Worm (Caenorhabditis elegans): ENCODE measurements around the gene idpp-6.

The idpp-6 gene

ce11 chrX:6738535-6738934 is 44.4 kb upstream of the idpp-6 start:
- TF ChIP-seq unc-120 (tag; optimal IDR thresholded peaks at IDR 0.05; ENCODE audit: poor library complexity, severe bottlenecking) (no peak), lsy-2 (tag; optimal IDR thresholded peaks at IDR 0.05) (no peak), drap-1 (GFP tag; optimal IDR thresholded peaks at IDR 0.05) (no peak), unc-62 (GFP tag; optimal IDR thresholded peaks at IDR 0.05) (no peak), flh-1 (GFP tag; optimal IDR thresholded peaks at IDR 0.05) (no peak), pha-4 (tag; optimal IDR thresholded peaks at IDR 0.05) (no peak), ceh-83 (GFP tag; optimal IDR thresholded peaks at IDR 0.05) (no peak), mab-5 (tag; optimal IDR thresholded peaks at IDR 0.05) (no peak), tbx-8 (GFP tag; optimal IDR thresholded peaks at IDR 0.05) (no peak), unc-39 (tag; optimal IDR thresholded peaks at IDR 0.05) (no peak), mls-2 (tag; optimal IDR thresholded peaks at IDR 0.05) (no peak), nhr-237 (tag; optimal IDR thresholded peaks at IDR 0.05) (no peak), nhr-76 (tag; optimal IDR thresholded peaks at IDR 0.05) (no peak), snpc-4 (tag; optimal IDR thresholded peaks at IDR 0.05) (no peak), cnd-1 (tag; optimal IDR thresholded peaks at IDR 0.05) (no peak), elt-3 (tag; optimal IDR thresholded peaks at IDR 0.05) (no peak), ces-1 (GFP tag; optimal IDR thresholded peaks at IDR 0.05) (no peak)

DNA sequence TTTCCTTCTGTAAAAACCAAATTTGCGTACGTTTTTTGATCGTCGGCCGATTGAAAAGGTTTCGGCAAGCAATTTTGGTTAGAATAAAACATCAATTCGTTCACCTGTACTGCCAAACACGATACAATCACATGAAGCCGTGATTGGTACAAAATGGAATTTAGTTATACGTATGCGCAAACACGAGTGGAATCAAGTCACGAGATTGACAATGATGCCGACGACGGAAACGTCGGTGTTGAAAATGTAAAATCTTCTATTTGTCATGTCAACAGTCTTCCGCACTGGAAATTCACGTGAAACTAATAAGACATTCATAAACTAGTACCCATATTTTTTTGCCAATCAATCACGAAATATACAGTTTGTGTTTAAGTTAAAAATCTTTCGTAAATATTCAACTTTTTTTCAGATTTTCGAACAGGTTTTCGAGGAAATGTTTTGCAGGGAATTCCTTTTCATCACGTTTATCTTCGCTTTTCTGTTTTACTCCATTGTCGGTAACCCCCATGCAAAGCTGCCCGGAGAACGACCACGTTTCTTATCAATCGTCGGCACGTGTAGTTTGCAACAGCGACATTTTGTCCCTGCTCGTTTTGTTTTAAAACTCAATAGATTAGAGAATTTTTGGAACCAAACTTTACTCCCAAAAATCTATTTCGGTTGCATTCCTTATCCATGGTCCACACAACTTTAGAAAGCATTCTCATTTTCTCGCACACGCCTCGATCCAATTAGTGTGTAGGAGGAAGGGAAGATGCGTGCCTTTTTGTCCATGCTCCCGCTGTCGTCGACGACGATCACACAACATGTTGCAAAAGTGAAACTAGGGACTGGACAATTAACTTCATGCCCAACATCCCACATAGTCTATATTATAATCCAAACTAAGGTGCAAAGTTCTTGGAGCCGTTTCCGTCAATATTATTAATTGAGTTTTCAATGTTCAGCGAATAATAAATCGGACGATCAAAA is 43.6 kb upstream of the idpp-6 start:
- TF ChIP-seq tbx-8 (GFP tag; optimal IDR thresholded peaks at IDR 0.05) (no peak), ces-1 (GFP tag; optimal IDR thresholded peaks at IDR 0.05) (peak; percentile 70)

- TF ChIP-seq ces-1 (GFP tag; optimal IDR thresholded peaks at IDR 0.05) (no peak), nhr-76 (tag; optimal IDR thresholded peaks at IDR 0.05) (no peak), lin-32 (GFP tag; optimal IDR thresholded peaks at IDR 0.05) (no peak), sptf-1 (tag; optimal IDR thresholded peaks at IDR 0.05) (no peak), ham-2 (GFP tag; optimal IDR thresholded peaks at IDR 0.05) (no peak), blmp-1 (tag; optimal IDR thresholded peaks at IDR 0.05) (no peak), nhr-2 (tag; optimal IDR thresholded peaks at IDR 0.05) (no peak), ceh-39 (tag; optimal IDR thresholded peaks at IDR 0.05) (no peak), nhr-28 (tag; optimal IDR thresholded peaks at IDR 0.05) (no peak), M03D4.4 (tag; optimal IDR thresholded peaks at IDR 0.05) (no peak), nhr-12 (tag; optimal IDR thresholded peaks at IDR 0.05) (no peak), snpc-4 (tag; optimal IDR thresholded peaks at IDR 0.05) (no peak)
Observed at ce11 chrX:6740282-6740982, 42.5 kb upstream of the idpp-6 start.

- no peak for TF ChIP-seq elt-3 (tag; optimal IDR thresholded peaks at IDR 0.05)
- no peak for TF ChIP-seq ceh-39 (tag; optimal IDR thresholded peaks at IDR 0.05)
- no peak for TF ChIP-seq bed-3 (GFP tag; optimal IDR thresholded peaks at IDR 0.05)
- no peak for TF ChIP-seq unc-39 (tag; optimal IDR thresholded peaks at IDR 0.05)
- no peak for TF ChIP-seq nhr-28 (tag; optimal IDR thresholded peaks at IDR 0.05)
- no peak for TF ChIP-seq sptf-1 (tag; optimal IDR thresholded peaks at IDR 0.05)
- TF ChIP-seq unc-62 (GFP tag; optimal IDR thresholded peaks at IDR 0.05) = no peak
- no peak for TF ChIP-seq lin-13 (tag; optimal IDR thresholded peaks at IDR 0.05)
- TF ChIP-seq nhr-12 (tag; optimal IDR thresholded peaks at IDR 0.05) = no peak
- TF ChIP-seq M03D4.4 (tag; optimal IDR thresholded peaks at IDR 0.05) = no peak
- no peak for TF ChIP-seq ztf-11 (tag; optimal IDR thresholded peaks at IDR 0.05)
- no peak for TF ChIP-seq mls-2 (tag; optimal IDR thresholded peaks at IDR 0.05)
- no peak for TF ChIP-seq ham-2 (GFP tag; optimal IDR thresholded peaks at IDR 0.05)
- no peak for TF ChIP-seq sem-2 (GFP tag; optimal IDR thresholded peaks at IDR 0.05)
Observed at ce11 chrX:6740983-6741365, 42.0 kb upstream of the idpp-6 start.

ce11 chrX:6741532-6741931 is 41.4 kb upstream of the idpp-6 start:
- TF ChIP-seq elt-1 (tag; optimal IDR thresholded peaks at IDR 0.05; ENCODE audit: borderline replicate concordance, insufficient read depth) = no peak
- no peak for TF ChIP-seq mep-1 (tag; optimal IDR thresholded peaks at IDR 0.05)
- TF ChIP-seq unc-62 (GFP tag; optimal IDR thresholded peaks at IDR 0.05) = peak; percentile 52
- TF ChIP-seq ham-2 (GFP tag; optimal IDR thresholded peaks at IDR 0.05) = no peak
- no peak for TF ChIP-seq ztf-11 (tag; optimal IDR thresholded peaks at IDR 0.05)
